3 worm cellular contexts compared by ENCODE assay signal in genomic region chrII:6171228-6171627, ce11.
TF ChIP-seq lines count a peak whose summit lies in the region.

F40H3.3 (plus strand) TSS chrII:6171507.

TF ChIP-seq in whole organism, L1 larva, 84 proteins besides CTCF, POLR2A, EP300 and RAD21:
- no peak for TF ChIP-seq nhr-47 (tag; optimal IDR thresholded peaks at IDR 0.05; lab: Kevin White, UChicago)
- no peak for TF ChIP-seq C16A3.4 (tag; optimal IDR thresholded peaks at IDR 0.05; lab: Kevin White, UChicago)
- TF ChIP-seq lin-15B (tag; optimal IDR thresholded peaks at IDR 0.05; lab: Kevin White, UChicago): no peak
- no peak for TF ChIP-seq nhr-71 (tag; optimal IDR thresholded peaks at IDR 0.05; lab: Kevin White, UChicago)
- no peak for TF ChIP-seq snu-23 (GFP tag; optimal IDR thresholded peaks at IDR 0.05; lab: Kevin White, UChicago)
- no peak for TF ChIP-seq ceh-90 (tag; optimal IDR thresholded peaks at IDR 0.05; lab: Kevin White, UChicago)
- no peak for TF ChIP-seq ztf-11 (tag; optimal IDR thresholded peaks at IDR 0.05; lab: Kevin White, UChicago)
- no peak for TF ChIP-seq efl-1 (optimal IDR thresholded peaks at IDR 0.05; lab: Kevin White, UChicago)
- TF ChIP-seq efl-1 (GFP tag; optimal IDR thresholded peaks at IDR 0.05 in 1 of 2; lab: Kevin White, UChicago): peak in 1 of 2 experiments; percentile 41
- no peak for TF ChIP-seq irx-1 (tag; optimal IDR thresholded peaks at IDR 0.05; lab: Kevin White, UChicago)
- no peak for TF ChIP-seq F16B12.6 (tag; optimal IDR thresholded peaks at IDR 0.05; lab: Kevin White, UChicago)
- TF ChIP-seq nhr-85 (tag; lab: Kevin White, UChicago): no peak
- no peak for TF ChIP-seq unc-62 (GFP tag; optimal IDR thresholded peaks at IDR 0.05; lab: Kevin White, UChicago)
- no peak for TF ChIP-seq unc-30 (tag; optimal IDR thresholded peaks at IDR 0.05; lab: Kevin White, UChicago)
- no peak for TF ChIP-seq tbx-2 (tag; optimal IDR thresholded peaks at IDR 0.05; lab: Kevin White, UChicago)
- TF ChIP-seq blmp-1 (tag; optimal IDR thresholded peaks at IDR 0.05; lab: Kevin White, UChicago): peak; percentile 63

TF ChIP-seq in whole organism, L2 larva, 48 proteins besides CTCF, POLR2A, EP300 and RAD21:
- peak; percentile 11 for TF ChIP-seq lin-39 (tag; optimal IDR thresholded peaks at IDR 0.05; lab: Kevin White, UChicago)
- no peak for TF ChIP-seq mbf-1 (tag; optimal IDR thresholded peaks at IDR 0.05; lab: Kevin White, UChicago)

TF ChIP-seq in whole organism, mixed stage, embryonic, 35 proteins besides CTCF, POLR2A, EP300 and RAD21:
- TF ChIP-seq mep-1 (tag; optimal IDR thresholded peaks at IDR 0.05; lab: Kevin White, UChicago): no peak
- no peak for TF ChIP-seq M03D4.4 (tag; optimal IDR thresholded peaks at IDR 0.05; lab: Kevin White, UChicago)
- no peak for TF ChIP-seq nhr-76 (tag; optimal IDR thresholded peaks at IDR 0.05; lab: Kevin White, UChicago)
- TF ChIP-seq hlh-1 (tag; optimal IDR thresholded peaks at IDR 0.05; lab: Kevin White, UChicago): no peak
- TF ChIP-seq cnd-1 (tag; optimal IDR thresholded peaks at IDR 0.05; lab: Kevin White, UChicago): no peak
- TF ChIP-seq blmp-1 (tag; optimal IDR thresholded peaks at IDR 0.05; lab: Kevin White, UChicago): peak; percentile 72
- TF ChIP-seq flh-1 (GFP tag; optimal IDR thresholded peaks at IDR 0.05; lab: Kevin White, UChicago): no peak

Comparison
In these comparisons a context has a peak if more than half of its experiments do, and no peak if none do; other contexts are left out.
1. Of the 22 proteins assayed by ChIP-seq in both whole organism, L1 larva and whole organism, L2 larva: peak only in whole organism, L1 larva: blmp-1; only in whole organism, L2 larva: lin-39; in both: none; in neither: 20.